Fruit fly (Drosophila melanogaster) whole organism, embryonic: Measurements from ENCODE around the gene CG31278.

ENCODE experiments used
- Atf6 ChIP-seq: fragments of 200-800 bp; sonication (Bioruptor generic); IDR thresholded peaks from 2 replicates; pipeline ENCODE4 v1.3.6; 2022; ENCODE audit warnings: missing biosample characterization, missing genetic modification characterization
- B-H2 ChIP-seq: fragments of 200-800 bp; sonication (Bioruptor generic); optimal IDR thresholded peaks from 2 replicates; lab custom pipeline; 2018; ENCODE audit warnings: missing biosample characterization, mild to moderate bottlenecking, missing genetic modification characterization
- C15 ChIP-seq: fragments of 200-800 bp; sonication (Bioruptor generic); IDR thresholded peaks from 3 replicates; pipeline ENCODE4 v1.3.6; 2022; ENCODE audit warnings: missing biosample characterization, missing genetic modification characterization
- CG10209 ChIP-seq: fragments of 200-800 bp; sonication (Bioruptor generic); optimal IDR thresholded peaks from 3 replicates; lab custom pipeline; 2017; ENCODE audit warnings: missing biosample characterization, mild to moderate bottlenecking, missing genetic modification characterization, missing genetic modification reagents
- CG1024 ChIP-seq: fragments of 200-800 bp; sonication (Bioruptor generic); IDR thresholded peaks from 2 replicates; pipeline ENCODE4 v1.3.6; 2022; ENCODE audit warnings: missing biosample characterization, missing genetic modification characterization
- CG10366 ChIP-seq: fragments of 200-800 bp; sonication (Bioruptor generic); IDR thresholded peaks from 2 replicates; pipeline ENCODE4 v1.3.6; 2022; ENCODE audit warnings: missing biosample characterization, missing genetic modification characterization
- CG10979 ChIP-seq: fragments of 200-800 bp; sonication (Bioruptor generic); optimal IDR thresholded peaks from 2 replicates; lab custom pipeline; 2018; ENCODE audit warnings: missing biosample characterization, mild to moderate bottlenecking, missing genetic modification characterization, moderate library complexity
- CG11504 ChIP-seq: fragments of 200-800 bp; sonication (Bioruptor generic); optimal IDR thresholded peaks from 3 replicates; lab custom pipeline; 2019; ENCODE audit warnings: missing biosample characterization, mild to moderate bottlenecking, missing genetic modification characterization, moderate library complexity
- CG11695 ChIP-seq: fragments of 200-800 bp; sonication (Bioruptor generic); IDR thresholded peaks from 3 replicates; pipeline ENCODE4 v1.3.6; 2022; ENCODE audit warnings: missing biosample characterization, missing genetic modification characterization
- CG13287 ChIP-seq: fragments of 200-800 bp; sonication (Bioruptor generic); IDR thresholded peaks from 2 replicates; pipeline ENCODE4 v1.3.6; 2022; ENCODE audit warnings: missing biosample characterization, missing genetic modification characterization; ENCODE audit not compliant: partially characterized antibody
- CG15601 ChIP-seq: fragments of 200-800 bp; sonication (Bioruptor generic); optimal IDR thresholded peaks from 3 replicates; lab custom pipeline; 2019; ENCODE audit warnings: missing biosample characterization, mild to moderate bottlenecking, missing genetic modification characterization, moderate library complexity
- CG1647 ChIP-seq: fragments of 200-800 bp; sonication (Bioruptor generic); optimal IDR thresholded peaks from 3 replicates; lab custom pipeline; 2016; ENCODE audit warnings: missing biosample characterization, missing genetic modification characterization
- CG1792 ChIP-seq: fragments of 200-800 bp; sonication (Bioruptor generic); optimal IDR thresholded peaks from 2 replicates; lab custom pipeline; 2016; ENCODE audit warnings: missing biosample characterization, missing genetic modification characterization
- CG18262 ChIP-seq: fragments of 200-800 bp; optimal IDR thresholded peaks from 3 replicates; lab custom pipeline; 2019; ENCODE audit warnings: missing biosample characterization, mild to moderate bottlenecking, missing genetic modification characterization, moderate library complexity
- CG32532 ChIP-seq: fragments of 200-800 bp; sonication (Bioruptor generic); IDR thresholded peaks from 2 replicates; pipeline ENCODE4 v1.3.6; 2022; ENCODE audit warnings: missing biosample characterization, missing genetic modification characterization
- CG33213 ChIP-seq: fragments of 200-800 bp; sonication (Bioruptor generic); optimal IDR thresholded peaks from 3 replicates; lab custom pipeline; 2016; ENCODE audit warnings: missing biosample characterization, missing genetic modification characterization
- CG34422 ChIP-seq: fragments of 200-800 bp; sonication (Bioruptor generic); IDR thresholded peaks from 3 replicates; pipeline ENCODE4 v1.3.6; 2022; ENCODE audit warnings: missing biosample characterization, missing genetic modification characterization
- CG4360 ChIP-seq: fragments of 200-800 bp; sonication (Bioruptor generic); IDR thresholded peaks from 2 replicates; pipeline ENCODE4 v1.3.6; 2022; ENCODE audit warnings: missing biosample characterization, missing genetic modification characterization
- CG4707 ChIP-seq: fragments of 200-800 bp; sonication (Bioruptor generic); optimal IDR thresholded peaks from 2 replicates; lab custom pipeline; 2018; ENCODE audit warnings: missing biosample characterization, mild to moderate bottlenecking, missing genetic modification characterization, moderate library complexity
- CG6254 ChIP-seq: fragments of 200-800 bp; sonication (Bioruptor generic); optimal IDR thresholded peaks from 3 replicates; lab custom pipeline; 2017; ENCODE audit warnings: mild to moderate bottlenecking, missing biosample characterization, missing genetic modification reagents, missing genetic modification characterization
- CG7839 ChIP-seq: fragments of 200-800 bp; sonication (Bioruptor generic); optimal IDR thresholded peaks from 3 replicates; lab custom pipeline; 2018; ENCODE audit warnings: missing biosample characterization, mild to moderate bottlenecking, missing genetic modification characterization, moderate library complexity
- CG7928 ChIP-seq: fragments of 200-800 bp; sonication (Bioruptor generic); optimal IDR thresholded peaks from 2 replicates; lab custom pipeline; 2017; ENCODE audit warnings: missing biosample characterization, mild to moderate bottlenecking, missing genetic modification characterization
- CG8924 ChIP-seq: fragments of 200-800 bp; optimal IDR thresholded peaks from 3 replicates; lab custom pipeline; 2019; ENCODE audit warnings: missing biosample characterization, mild to moderate bottlenecking, missing genetic modification characterization, moderate library complexity
- CG9797 ChIP-seq: fragments of 200-800 bp; sonication (Bioruptor generic); optimal IDR thresholded peaks from 3 replicates; lab custom pipeline; 2018; ENCODE audit warnings: missing biosample characterization, mild to moderate bottlenecking, missing genetic modification characterization
- CHES-1-like ChIP-seq: fragments of 200-800 bp; sonication (Bioruptor generic); optimal IDR thresholded peaks from 2 replicates; lab custom pipeline; 2016; ENCODE audit warnings: missing biosample characterization, missing genetic modification characterization
- CTCF ChIP-seq: fragments of 200-800 bp; sonication (Bioruptor generic); optimal IDR thresholded peaks from 2 replicates; lab custom pipeline; 2017; ENCODE audit warnings: missing biosample characterization, mild to moderate bottlenecking, missing genetic modification characterization, moderate library complexity
- D19A ChIP-seq: fragments of 200-800 bp; optimal IDR thresholded peaks from 3 replicates; lab custom pipeline; 2019; ENCODE audit warnings: missing biosample characterization, mild to moderate bottlenecking, missing genetic modification characterization, moderate library complexity
- Doc2 ChIP-seq: fragments of 200-800 bp; sonication (Bioruptor generic); IDR thresholded peaks from 2 replicates; pipeline ENCODE4 v1.3.6; 2022; ENCODE audit warnings: missing biosample characterization, missing genetic modification characterization
- HLH54F ChIP-seq: fragments of 200-800 bp; sonication (Bioruptor generic); optimal IDR thresholded peaks from 3 replicates; lab custom pipeline; 2016; ENCODE audit warnings: missing biosample characterization, missing genetic modification characterization
- HLHmδ ChIP-seq: fragments of 200-800 bp; sonication (Bioruptor generic); optimal IDR thresholded peaks from 2 replicates; lab custom pipeline; 2018; ENCODE audit warnings: missing biosample characterization, mild to moderate bottlenecking, missing genetic modification characterization, moderate library complexity
- Hsf ChIP-seq: fragments of 200-800 bp; sonication (Bioruptor generic); optimal IDR thresholded peaks from 3 replicates; lab custom pipeline; 2016; ENCODE audit warnings: missing biosample characterization, missing genetic modification characterization
- Lim3 ChIP-seq: fragments of 200-800 bp; sonication (Bioruptor generic); IDR thresholded peaks from 2 replicates; pipeline ENCODE4 v1.3.6; 2022; ENCODE audit warnings: missing biosample characterization, missing genetic modification characterization
- Myb ChIP-seq: fragments of 200-800 bp; sonication (Bioruptor generic); optimal IDR thresholded peaks from 2 replicates; lab custom pipeline; 2016; ENCODE audit warnings: missing biosample characterization, missing genetic modification characterization
- NC2α ChIP-seq: fragments of 200-800 bp; sonication (Bioruptor generic); optimal IDR thresholded peaks from 2 replicates; lab custom pipeline; 2016; ENCODE audit warnings: missing biosample characterization, missing genetic modification characterization
- Pdp1 ChIP-seq, 2 experiments: fragments of 200-800 bp; sonication (Bioruptor generic); optimal IDR thresholded peaks; 3 replicates each; lab custom pipeline; 2016; ENCODE audit warnings: missing biosample characterization in 2 of 2, missing genetic modification characterization in 2 of 2, mild to moderate bottlenecking in 1 of 2, moderate library complexity in 1 of 2
- Ravus ChIP-seq: fragments of 200-800 bp; sonication (Bioruptor generic); IDR thresholded peaks from 2 replicates; pipeline ENCODE4 v1.3.6; 2022; ENCODE audit warnings: missing biosample characterization, missing genetic modification characterization
- Ssrp ChIP-seq: fragments of 200-800 bp; sonication (Bioruptor generic); optimal IDR thresholded peaks from 2 replicates; lab custom pipeline; 2018; ENCODE audit warnings: missing biosample characterization, mild to moderate bottlenecking, missing genetic modification characterization, moderate library complexity
- bbx ChIP-seq: fragments of 200-800 bp; sonication (Bioruptor generic); IDR thresholded peaks from 2 replicates; pipeline ENCODE4 v1.3.6; 2022; ENCODE audit warnings: missing biosample characterization, missing genetic modification characterization; ENCODE audit not compliant: partially characterized antibody
- bcd ChIP-seq: fragments of 200-800 bp; sonication (Bioruptor generic); optimal IDR thresholded peaks from 2 replicates; lab custom pipeline; 2017; ENCODE audit warnings: missing biosample characterization, mild to moderate bottlenecking, missing genetic modification characterization
- btn ChIP-seq: fragments of 200-800 bp; sonication (Bioruptor generic); optimal IDR thresholded peaks from 2 replicates; lab custom pipeline; 2016; ENCODE audit warnings: missing biosample characterization, missing genetic modification characterization
- dm ChIP-seq: fragments of 200-800 bp; sonication (Bioruptor generic); optimal IDR thresholded peaks from 3 replicates; lab custom pipeline; 2016; ENCODE audit warnings: missing biosample characterization, missing genetic modification characterization
- dysf ChIP-seq: fragments of 200-800 bp; sonication (Bioruptor generic); IDR thresholded peaks from 3 replicates; pipeline ENCODE4 v1.3.6; 2022; ENCODE audit warnings: missing biosample characterization, missing genetic modification characterization
- fru ChIP-seq: fragments of >200 bp; optimal IDR thresholded peaks from 2 replicates; lab custom pipeline; 2017
- ind ChIP-seq: fragments of 200-800 bp; sonication (Bioruptor generic); optimal IDR thresholded peaks from 3 replicates; lab custom pipeline; 2016; ENCODE audit warnings: missing biosample characterization, missing genetic modification characterization
- pan ChIP-seq, 4 experiments: fragments of >200 bp in 3 of 4; fragments of 200-800 bp in 1 of 4; sonication (Bioruptor generic) in 1 of 4; optimal IDR thresholded peaks in 3 of 4; IDR thresholded peaks in 1 of 4; 2 replicates each; pipeline versions ENCODE4 v1.3.6 to Lab custom; 2017 to 2022; ENCODE audit warnings: missing biosample characterization in 2 of 4, missing genetic modification characterization in 2 of 4, mixed read lengths in 1 of 4
- slou ChIP-seq: fragments of 200-800 bp; sonication (Bioruptor generic); optimal IDR thresholded peaks from 3 replicates; lab custom pipeline; 2016; ENCODE audit warnings: missing biosample characterization, missing genetic modification characterization
- stwl ChIP-seq: fragments of 200-800 bp; sonication (Bioruptor generic); optimal IDR thresholded peaks from 3 replicates; lab custom pipeline; 2018; ENCODE audit warnings: missing biosample characterization, mild to moderate bottlenecking, missing genetic modification characterization, moderate library complexity
- ttk ChIP-seq: fragments of 200-800 bp; sonication (Bioruptor generic); IDR thresholded peaks from 2 replicates; pipeline ENCODE4 v2.1.2; 2022; ENCODE audit warnings: missing biosample characterization, missing genetic modification characterization
- unpg ChIP-seq: fragments of 200-800 bp; sonication (Bioruptor generic); optimal IDR thresholded peaks from 3 replicates; lab custom pipeline; 2018; ENCODE audit warnings: missing biosample characterization, mild to moderate bottlenecking, missing genetic modification characterization, moderate library complexity
- vvl ChIP-seq: fragments of 200-800 bp; sonication (Bioruptor generic); IDR thresholded peaks from 2 replicates; pipeline ENCODE4 v1.3.6; 2022; ENCODE audit warnings: missing biosample characterization, missing genetic modification characterization
- z ChIP-seq: fragments of 200-800 bp; sonication (Bioruptor generic); IDR thresholded peaks from 3 replicates; pipeline ENCODE4 v1.3.6; 2022; ENCODE audit warnings: missing biosample characterization, missing genetic modification characterization

Gene CG31278

DNA sequence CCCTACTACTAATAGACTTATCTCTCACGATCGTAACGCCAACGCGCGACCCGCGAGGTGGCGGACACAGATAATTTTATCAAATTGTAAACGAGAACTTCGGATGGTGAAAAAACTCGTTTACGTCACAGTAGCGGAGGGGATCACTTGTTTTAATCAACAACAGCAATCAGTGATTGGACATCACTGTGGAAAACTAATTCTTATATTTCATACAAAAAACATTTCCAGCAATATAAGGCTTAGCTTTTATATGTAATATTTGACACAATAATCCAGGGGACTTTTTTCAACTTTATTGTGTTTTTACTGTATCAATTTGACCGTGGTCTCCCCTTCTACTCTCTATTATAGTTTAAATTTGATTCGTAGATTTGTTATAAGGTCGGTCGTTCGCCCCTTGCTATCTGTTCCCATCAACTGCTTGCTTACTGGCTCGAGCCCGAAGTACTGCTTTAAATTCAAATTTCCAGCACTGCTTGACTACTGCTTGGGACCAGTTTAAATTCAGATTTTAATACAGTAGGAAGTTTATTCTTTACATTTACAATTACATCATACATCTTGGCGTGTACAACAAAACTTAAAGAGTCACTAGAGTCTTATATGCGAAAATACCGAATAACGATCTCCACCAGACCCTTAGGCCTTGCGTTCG, 30.8 kb downstream of the CG31278 start, which contains the start of gene CG6465 (continued):
- TF ChIP-seq D19A (tag; lab: Kevin White, UChicago) (no peak), vvl (GFP tag; lab: Robert Waterston, UW) (peak; percentile 84), CG9797 (GFP tag; lab: Kevin White, UChicago) (no peak), CG18262 (tag; lab: Kevin White, UChicago) (peak; percentile 30), CG8924 (tag; lab: Kevin White, UChicago) (no peak), CG34422 (GFP tag; lab: Robert Waterston, UW) (no peak), Lim3 (no peak), z (GFP tag; lab: Robert Waterston, UW) (no peak), CG4360 (GFP tag; lab: Robert Waterston, UW) (no peak), slou (GFP tag; lab: Kevin White, UChicago) (no peak), btn (GFP tag; lab: Kevin White, UChicago) (no peak), NC2α (GFP tag; lab: Kevin White, UChicago) (no peak), dm (GFP tag; lab: Kevin White, UChicago) (no peak), HLHmδ (GFP tag; lab: Kevin White, UChicago) (no peak), Myb (GFP tag; lab: Kevin White, UChicago) (peak; percentile 84), CG4707 (GFP tag; lab: Kevin White, UChicago) (no peak), C15 (GFP tag; lab: Robert Waterston, UW) (no peak), B-H2 (GFP tag; lab: Kevin White, UChicago) (peak; percentile 3), Atf6 (GFP tag; lab: Robert Waterston, UW) (no peak), Doc2 (no peak), stwl (tag; lab: Kevin White, UChicago) (peak; percentile 85), CG6254 (no peak), CG33213 (GFP tag; lab: Kevin White, UChicago) (peak; percentile 37), CTCF (GFP tag; lab: Kevin White, UChicago) (peak; percentile 85), CG7928 (GFP tag; lab: Kevin White, UChicago) (no peak), dysf (GFP tag; lab: Robert Waterston, UW) (peak; percentile 62; the same call in 2 of the 3 replicates), CG13287 (GFP tag; lab: Robert Waterston, UW) (peak; percentile 48; the same call in 1 of the 2 replicates), bcd (peak; percentile 2), fru (no peak), unpg (GFP tag; lab: Kevin White, UChicago) (peak; percentile 11), ttk (GFP tag; lab: Robert Waterston, UW) (no peak), CG7839 (peak; percentile 38), CG32532 (GFP tag; lab: Robert Waterston, UW) (0 out of 2 replicates have a peak, but pooled peaks have one; percentile 21), Ssrp (no peak), bbx (GFP tag; lab: Robert Waterston, UW) (no peak), CHES-1-like (no peak), Hsf (no peak), CG10209 (GFP tag; lab: Kevin White, UChicago) (no peak), pan (optimal IDR thresholded peaks at IDR 0.05; lab: Kevin White, UChicago) (no peak), pan (GFP tag; optimal IDR thresholded peaks at IDR 0.05 in 1 of 2, IDR thresholded peaks at IDR 0.05 in 1 of 2) (peak in 1 of 2 experiments; percentile 18), Pdp1 (GFP tag; optimal IDR thresholded peaks at IDR 0.05; lab: Kevin White, UChicago) (peak; percentile 12 to 85), CG10366 (GFP tag; lab: Robert Waterston, UW) (no peak), Ravus (no peak), CG11504 (tag; lab: Kevin White, UChicago) (peak; percentile 69), ind (no peak), CG15601 (peak; percentile 70), CG1792 (peak; percentile 42), CG1024 (GFP tag; lab: Robert Waterston, UW) (no peak), CG10979 (tag; lab: Kevin White, UChicago) (peak; percentile 26), CG11695 (GFP tag; lab: Robert Waterston, UW) (no peak), HLH54F (GFP tag; lab: Kevin White, UChicago) (no peak), CG1647 (no peak)
